Fruit fly (Drosophila melanogaster) S2 (cell line): ENCODE data around the gene CG31639.

Experiments used
- CG8478 ChIP-seq: fragments of >200 bp; optimal IDR thresholded peaks from 2 replicates; lab custom pipeline; 2018
- CTCF ChIP-seq, 2 experiments: fragments of >200 bp; optimal IDR thresholded peaks; 2 replicates each; lab custom pipeline; 2018

DNA sequence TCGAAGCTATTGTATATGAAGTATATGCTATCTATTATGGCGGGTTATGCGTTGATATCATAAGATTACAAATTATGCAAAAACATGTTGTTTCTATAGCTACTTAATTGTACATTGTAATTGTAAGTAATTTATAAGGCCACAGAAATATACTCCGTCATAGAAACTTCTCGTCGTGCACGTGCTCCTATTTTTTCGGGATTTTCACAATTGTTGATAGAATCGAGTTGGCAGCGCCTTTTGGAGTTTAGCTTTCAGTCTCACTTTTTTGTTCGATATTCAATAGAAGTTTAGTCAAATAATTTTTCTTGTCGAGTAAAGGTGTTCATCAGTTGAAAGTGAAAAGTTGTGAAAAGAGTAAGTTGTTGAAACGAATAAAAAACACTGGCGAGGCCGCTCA, 36.7 kb downstream of the CG31639 start, which contains the start of gene CG31642:
- TF ChIP-seq CTCF (optimal IDR thresholded peaks at IDR 0.05; lab: Kevin White, UChicago), result no peak
- TF ChIP-seq CG8478, result no peak
